Worm (Caenorhabditis elegans) whole organism, L4 larva: Measurements from ENCODE around the gene R02D5.7.

ENCODE experiments used
- fkh-10 ChIP-seq: fragments of 150-350 bp; optimal IDR thresholded peaks from 2 replicates; lab custom pipeline; 2014; ENCODE audit warnings: missing biosample characterization, missing genetic modification reagents, missing genetic modification characterization
- lim-7 ChIP-seq: fragments of 200-800 bp; sonication (Bioruptor generic); IDR thresholded peaks from 2 replicates; pipeline ENCODE4 v1.3.6; 2022; ENCODE audit warnings: missing genetic modification characterization, missing compliant biosample characterization
- pqm-1 ChIP-seq: sonication (generic microtip); optimal IDR thresholded peaks from 2 replicates; lab custom pipeline; 2017; ENCODE audit warnings: missing biosample characterization, missing genetic modification characterization
- snpc-4 ChIP-seq: fragments of 150-350 bp; optimal IDR thresholded peaks from 2 replicates; lab custom pipeline; 2014; ENCODE audit warnings: missing biosample characterization, missing genetic modification characterization
- unc-62 ChIP-seq, 3 experiments: fragments of 150-350 bp in 1 of 3; sonication (generic microtip); optimal IDR thresholded peaks in 2 of 3; peaks in 1 of 3; 1 replicate in 1 of 3; 2 replicates in 2 of 3; lab custom pipeline; 2014 to 2017; ENCODE audit warnings: missing biosample characterization in 3 of 3, missing genetic modification characterization in 3 of 3, missing genetic modification reagents in 3 of 3, missing genotype in 1 of 3

DNA sequence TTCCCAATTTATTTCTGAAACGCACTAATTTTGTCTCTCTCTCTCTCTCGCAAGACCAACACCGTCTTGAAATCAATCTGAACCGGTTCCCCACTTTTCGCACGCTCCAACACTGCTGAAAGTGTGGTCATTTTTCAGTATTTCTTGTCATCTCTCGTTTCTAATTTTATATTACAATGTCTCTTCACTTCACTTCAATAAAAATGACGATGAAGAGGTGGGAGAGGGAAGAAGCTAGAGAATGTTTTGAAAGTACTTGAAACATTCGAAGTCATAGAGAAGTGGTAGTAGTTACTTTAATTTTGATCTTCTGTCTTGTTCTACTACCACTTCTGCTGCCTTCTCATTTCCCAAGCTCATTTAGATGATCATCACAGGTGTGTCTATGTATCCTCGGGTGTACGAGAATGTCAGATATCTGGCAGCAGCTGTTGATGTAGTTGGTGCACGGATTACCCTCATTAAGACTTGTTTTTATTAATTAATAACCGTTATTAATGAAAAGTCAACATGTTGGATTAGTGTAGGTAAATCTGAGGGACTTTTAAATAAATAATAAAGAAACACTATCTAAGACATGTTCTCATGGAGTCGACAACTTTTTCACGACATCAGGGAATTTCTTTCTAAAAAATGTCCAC, 43.1 kb downstream of the R02D5.7 start:
- TF ChIP-seq pqm-1 (tag; lab: Kevin White, UChicago) (no peak), fkh-10 (GFP tag; lab: Kevin White, UChicago) (no peak), unc-62 (GFP tag; optimal IDR thresholded peaks at IDR 0.05 in 1 of 2; lab: Kevin White, UChicago) (peak in 1 of 2 experiments; percentile 57), unc-62 (tag; optimal IDR thresholded peaks at IDR 0.05; lab: Kevin White, UChicago) (no peak), snpc-4 (tag; lab: Kevin White, UChicago) (no peak), lim-7 (no peak)
